Worm (Caenorhabditis elegans): ENCODE measurements around the gene tba-8.

ce11 chrX:9458142-9458541 lies at the start of gene tba-8:
- TF ChIP-seq F13C5.2 (tag; optimal IDR thresholded peaks at IDR 0.05) (no peak), ama-1 (optimal IDR thresholded peaks at IDR 0.05) (no peak), sea-1 (GFP tag; conservative IDR thresholded peaks at IDR 0.05) (no peak), ets-7 (tag; optimal IDR thresholded peaks at IDR 0.05) (no peak), pes-1 (GFP tag; IDR thresholded peaks at IDR 0.05) (no peak), tbx-37 (GFP tag; conservative IDR thresholded peaks at IDR 0.05) (no peak), tbx-11 (GFP tag; IDR thresholded peaks at IDR 0.05) (no peak), tra-4 (tag; optimal IDR thresholded peaks at IDR 0.05) (no peak), flt-1 (GFP tag; IDR thresholded peaks at IDR 0.05) (no peak)
